Worm (Caenorhabditis elegans) whole organism, early embryonic: Measurements from ENCODE around the gene Y66D12A.19.

Source experiments
- F13C5.2 ChIP-seq: sonication (generic microtip); optimal IDR thresholded peaks from 2 replicates; lab custom pipeline; 2017; ENCODE audit warnings: mild to moderate bottlenecking, missing genetic modification characterization, inconsistent platforms, missing compliant biosample characterization
- aly-1 ChIP-seq: sonication (generic microtip); optimal IDR thresholded peaks from 2 replicates; lab custom pipeline; 2016; ENCODE audit warnings: missing genetic modification characterization, missing compliant biosample characterization
- ama-1 ChIP-seq: fragments of 150-350 bp; optimal IDR thresholded peaks from 2 replicates; lab custom pipeline; 2014
- ets-7 ChIP-seq: sonication (generic microtip); optimal IDR thresholded peaks from 2 replicates; lab custom pipeline; 2016; ENCODE audit warnings: missing genotype, missing genetic modification characterization, missing compliant biosample characterization
- hmbx-1 ChIP-seq: sonication (generic microtip); optimal IDR thresholded peaks from 2 replicates; lab custom pipeline; 2016; ENCODE audit warnings: mild to moderate bottlenecking, missing genetic modification characterization, missing compliant biosample characterization
- hnd-1 ChIP-seq: sonication (generic microtip); optimal IDR thresholded peaks from 2 replicates; lab custom pipeline; 2016; ENCODE audit warnings: missing genetic modification characterization, missing compliant biosample characterization
- scrt-1 ChIP-seq: fragments of 200-800 bp; sonication (Bioruptor generic); IDR thresholded peaks from 2 replicates; pipeline ENCODE4 v1.3.6; 2022; ENCODE audit warnings: missing genetic modification characterization, missing compliant biosample characterization
- sea-1 ChIP-seq: fragments of 200-800 bp; sonication (Bioruptor generic); conservative IDR thresholded peaks from 2 replicates; pipeline ENCODE4 v1.3.6; 2022; ENCODE audit warnings: missing genetic modification characterization, missing compliant biosample characterization
- tbx-11 ChIP-seq: fragments of 200-800 bp; sonication (Bioruptor generic); IDR thresholded peaks from 2 replicates; pipeline ENCODE4 v1.3.6; 2022; ENCODE audit warnings: missing genetic modification characterization, missing compliant biosample characterization
- tbx-37 ChIP-seq: fragments of 200-800 bp; sonication (Bioruptor generic); conservative IDR thresholded peaks from 2 replicates; pipeline ENCODE4 v1.3.6; 2022; ENCODE audit warnings: missing genetic modification reagents, missing genetic modification characterization, missing compliant biosample characterization
- tra-4 ChIP-seq: sonication (generic microtip); optimal IDR thresholded peaks from 2 replicates; lab custom pipeline; 2017; ENCODE audit warnings: missing genetic modification characterization, missing compliant biosample characterization

DNA sequence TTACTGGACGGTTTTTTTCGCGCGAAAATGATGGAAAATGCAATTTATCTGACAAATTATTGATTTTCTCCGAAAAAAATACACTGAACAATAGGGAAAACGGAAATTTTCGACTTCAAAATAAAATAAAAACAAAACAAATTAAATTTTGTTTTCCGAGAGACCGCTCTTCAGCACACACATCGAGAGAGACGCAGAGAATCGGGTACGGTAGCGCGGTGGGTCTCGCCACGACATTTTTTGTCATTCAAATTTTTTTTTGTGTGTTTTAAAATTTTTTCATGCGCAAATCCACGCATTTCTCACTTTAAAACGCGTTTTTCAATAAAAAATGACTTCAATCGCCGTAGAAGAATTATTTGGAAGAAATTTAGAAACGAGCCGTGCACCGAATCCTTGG is 15.2 kb downstream of the Y66D12A.19 start:
- TF ChIP-seq ama-1 (lab: Kevin White, UChicago) (no peak), tbx-37 (no peak), hnd-1 (no peak), scrt-1 (GFP tag; lab: Robert Waterston, UW) (no peak), tra-4 (no peak), hmbx-1 (tag; lab: Kevin White, UChicago) (no peak), aly-1 (tag; lab: Kevin White, UChicago) (no peak), ets-7 (no peak), F13C5.2 (tag; lab: Kevin White, UChicago) (no peak), sea-1 (no peak), tbx-11 (GFP tag; lab: Robert Waterston, UW) (no peak)
